Worm (Caenorhabditis elegans) whole organism, L1 larva: ENCODE results near the gene oig-2.

Experiments
- C34B4.2 ChIP-seq: sonication (generic microtip); optimal IDR thresholded peaks from 2 replicates; lab custom pipeline; 2017; ENCODE audit warnings: mild to moderate bottlenecking, missing genetic modification characterization, missing compliant biosample characterization
- aha-1 ChIP-seq: fragments of 150-350 bp; optimal IDR thresholded peaks from 2 replicates; lab custom pipeline; 2014; ENCODE audit warnings: missing biosample characterization, missing genetic modification characterization
- ceh-8 ChIP-seq: fragments of 200-800 bp; sonication (Bioruptor generic); optimal IDR thresholded peaks from 2 replicates; lab custom pipeline; 2018; ENCODE audit warnings: mild to moderate bottlenecking, missing genetic modification characterization, moderate library complexity, missing compliant biosample characterization
- efl-1 ChIP-seq, 4 experiments: fragments of 150-350 bp; optimal IDR thresholded peaks in 3 of 4; peaks in 1 of 4; 1 replicate in 1 of 4; 2 replicates in 3 of 4; lab custom pipeline; 2014; ENCODE audit warnings: missing biosample characterization in 2 of 4, missing genetic modification characterization in 2 of 4, missing genetic modification reagents in 2 of 4
- ets-5 ChIP-seq: fragments of 200-800 bp; sonication (Bioruptor generic); IDR thresholded peaks from 2 replicates; pipeline ENCODE4 v1.3.6; 2022; ENCODE audit warnings: missing genetic modification characterization, missing compliant biosample characterization
- grh-1 ChIP-seq: fragments of 200-800 bp; sonication (Bioruptor generic); IDR thresholded peaks from 2 replicates; pipeline ENCODE4 v1.3.6; 2022; ENCODE audit warnings: missing genetic modification reagents, missing genetic modification characterization, missing compliant biosample characterization
- lsy-2 ChIP-seq, 2 experiments: fragments of 150-350 bp; optimal IDR thresholded peaks; 2 replicates each; lab custom pipeline; 2014; ENCODE audit warnings: missing biosample characterization in 2 of 2, missing genetic modification characterization in 2 of 2
- mep-1 ChIP-seq: fragments of 150-350 bp; optimal IDR thresholded peaks from 2 replicates; lab custom pipeline; 2014; ENCODE audit warnings: missing biosample characterization, missing genetic modification characterization
- skn-1 ChIP-seq: fragments of 150-350 bp; optimal IDR thresholded peaks from 2 replicates; lab custom pipeline; 2014; ENCODE audit warnings: missing biosample characterization, missing genetic modification characterization
- snpc-4 ChIP-seq: fragments of 150-350 bp; optimal IDR thresholded peaks from 2 replicates; lab custom pipeline; 2014; ENCODE audit warnings: missing biosample characterization, missing genetic modification characterization
- vab-15 ChIP-seq: sonication (generic microtip); optimal IDR thresholded peaks from 2 replicates; lab custom pipeline; 2017; ENCODE audit warnings: missing genotype, mild to moderate bottlenecking, missing genetic modification characterization, missing compliant biosample characterization
- zag-1 ChIP-seq: fragments of 150-350 bp; optimal IDR thresholded peaks from 2 replicates; lab custom pipeline; 2014; ENCODE audit warnings: missing biosample characterization, missing genetic modification characterization
- ztf-4 ChIP-seq: fragments of 150-350 bp; optimal IDR thresholded peaks from 2 replicates; lab custom pipeline; 2014; ENCODE audit warnings: missing biosample characterization, missing genetic modification characterization

ce11 chrII:12960206-12960605 lies 47.8 kb downstream of the oig-2 start:
- TF ChIP-seq aha-1 (tag; lab: Kevin White, UChicago) (no peak), vab-15 (no peak), C34B4.2 (tag; lab: Kevin White, UChicago) (no peak), lsy-2 (tag; optimal IDR thresholded peaks at IDR 0.05; lab: Kevin White, UChicago) (no peak), grh-1 (GFP tag; lab: Robert Waterston, UW) (no peak), ets-5 (GFP tag; lab: Robert Waterston, UW) (no peak), mep-1 (tag; lab: Kevin White, UChicago) (no peak), snpc-4 (no peak), ceh-8 (GFP tag; lab: Kevin White, UChicago) (no peak), zag-1 (tag; lab: Kevin White, UChicago) (no peak), efl-1 (optimal IDR thresholded peaks at IDR 0.05; lab: Kevin White, UChicago) (no peak), efl-1 (GFP tag; optimal IDR thresholded peaks at IDR 0.05 in 1 of 2; lab: Kevin White, UChicago) (no peak), ztf-4 (tag; lab: Kevin White, UChicago) (no peak), skn-1 (tag; lab: Kevin White, UChicago) (no peak)
